Worm (Caenorhabditis elegans) whole organism, L2 larva: ENCODE data around the gene H01M10.2.

Source experiments
- R02D3.7 ChIP-seq: fragments of 150-350 bp; optimal IDR thresholded peaks from 2 replicates; lab custom pipeline; 2014; ENCODE audit warnings: missing biosample characterization, missing genetic modification characterization
- egl-27 ChIP-seq: sonication (generic microtip); optimal IDR thresholded peaks from 3 replicates; lab custom pipeline; 2017; ENCODE audit warnings: missing biosample characterization, missing genetic modification reagents, missing genetic modification characterization
- elt-3 ChIP-seq: sonication (generic microtip); optimal IDR thresholded peaks from 2 replicates; lab custom pipeline; 2017; ENCODE audit warnings: missing biosample characterization, missing genetic modification characterization
- nhr-10 ChIP-seq: sonication (generic microtip); optimal IDR thresholded peaks from 2 replicates; lab custom pipeline; 2017; ENCODE audit warnings: missing biosample characterization, missing genetic modification characterization
- nhr-129 ChIP-seq: fragments of 150-350 bp; optimal IDR thresholded peaks from 2 replicates; lab custom pipeline; 2014; ENCODE audit warnings: missing biosample characterization, missing genetic modification characterization
- nhr-77 ChIP-seq: fragments of 150-350 bp; optimal IDR thresholded peaks from 2 replicates; lab custom pipeline; 2014; ENCODE audit warnings: missing biosample characterization, missing genetic modification characterization
- skn-1 ChIP-seq: sonication (generic microtip); optimal IDR thresholded peaks from 2 replicates; lab custom pipeline; 2017; ENCODE audit warnings: missing biosample characterization, missing genetic modification characterization
- unc-62 ChIP-seq: fragments of 150-350 bp; optimal IDR thresholded peaks from 2 replicates; lab custom pipeline; 2014; ENCODE audit warnings: missing biosample characterization, missing genetic modification reagents, missing genetic modification characterization

ce11 chrX:2577442-2577841 is 8.1 kb downstream of the H01M10.2 start, which contains the start of gene ttr-42:
- no peak for TF ChIP-seq nhr-77 (tag; lab: Kevin White, UChicago)
- no peak for TF ChIP-seq elt-3 (tag; lab: Kevin White, UChicago)
- no peak for TF ChIP-seq unc-62
- no peak for TF ChIP-seq egl-27 (tag; lab: Kevin White, UChicago)
- no peak for TF ChIP-seq nhr-129 (tag; lab: Kevin White, UChicago)
- no peak for TF ChIP-seq skn-1 (tag; lab: Kevin White, UChicago)
- TF ChIP-seq R02D3.7, result no peak
- TF ChIP-seq nhr-10 (tag; lab: Kevin White, UChicago), result no peak
